Worm (Caenorhabditis elegans) whole organism, young adult: ENCODE results near the gene Y43F8C.13.

Source experiments
- K12H6.12 ChIP-seq: fragments of 200-800 bp; sonication (Bioruptor generic); optimal IDR thresholded peaks from 2 replicates; lab custom pipeline; 2018; ENCODE audit warnings: mild to moderate bottlenecking, missing genetic modification characterization, missing compliant biosample characterization
- nfya-2 ChIP-seq: fragments of 200-800 bp; sonication (Bioruptor generic); IDR thresholded peaks from 2 replicates; pipeline ENCODE4 v1.3.6; 2022; ENCODE audit warnings: missing genetic modification reagents, missing genetic modification characterization, missing compliant biosample characterization
- repo-1 ChIP-seq: sonication (generic microtip); optimal IDR thresholded peaks from 2 replicates; lab custom pipeline; 2017; ENCODE audit warnings: mild to moderate bottlenecking, missing genetic modification characterization, missing compliant biosample characterization

DNA sequence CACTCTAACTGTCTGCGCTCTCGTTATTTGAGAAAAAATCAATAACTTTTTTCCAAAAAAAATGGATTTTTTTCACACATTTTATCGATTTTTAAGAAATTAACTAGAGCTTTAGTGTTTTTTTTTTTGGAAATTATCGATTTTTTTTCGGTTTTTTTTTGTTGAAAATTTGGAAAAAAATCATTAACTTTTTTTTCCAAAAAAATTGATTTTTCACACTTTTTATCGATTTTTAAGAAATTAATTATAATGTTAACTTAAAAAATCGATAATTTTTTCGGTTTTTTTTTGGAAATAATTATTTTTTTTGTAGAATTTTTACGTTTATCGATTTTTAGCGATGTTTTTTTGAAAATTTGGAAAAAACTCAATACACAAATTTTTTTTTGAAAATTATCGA, 47.0 kb upstream of the Y43F8C.13 start:
- TF ChIP-seq repo-1 (no peak), K12H6.12 (no peak), nfya-2 (GFP tag; lab: Robert Waterston, UW) (no peak)
